Worm (Caenorhabditis elegans): Measurements from ENCODE around the gene gex-5.
A peak's percentile ranks its signal among the peaks of the same experiment; 100 is the strongest.

gex-5 gene

ce11 chrIII:4766842-4767241 lies 14.9 kb downstream of the gex-5 start:
- TF ChIP-seq pros-1 (tag; optimal IDR thresholded peaks at IDR 0.05): no peak
- TF ChIP-seq Y22D7AL.16 (tag; optimal IDR thresholded peaks at IDR 0.05): no peak
- no peak for TF ChIP-seq ceh-31 (tag; optimal IDR thresholded peaks at IDR 0.05)
- TF ChIP-seq tbx-7 (tag; optimal IDR thresholded peaks at IDR 0.05): no peak
- no peak for TF ChIP-seq ceh-9 (tag; optimal IDR thresholded peaks at IDR 0.05)
- TF ChIP-seq fax-1 (tag; optimal IDR thresholded peaks at IDR 0.05): no peak
- TF ChIP-seq nhr-11 (tag; optimal IDR thresholded peaks at IDR 0.05): no peak
- no peak for TF ChIP-seq odd-2 (tag; optimal IDR thresholded peaks at IDR 0.05)
- no peak for TF ChIP-seq elt-4 (tag; optimal IDR thresholded peaks at IDR 0.05)
- no peak for TF ChIP-seq sdc-2 (tag; optimal IDR thresholded peaks at IDR 0.05)
- TF ChIP-seq syd-9 (tag; optimal IDR thresholded peaks at IDR 0.05): no peak
- no peak for TF ChIP-seq nfya-1 (tag; optimal IDR thresholded peaks at IDR 0.05)
- no peak for TF ChIP-seq ceh-6 (GFP tag; optimal IDR thresholded peaks at IDR 0.05)
- no peak for TF ChIP-seq hlh-15 (tag; optimal IDR thresholded peaks at IDR 0.05)
- TF ChIP-seq fkh-10 (GFP tag; optimal IDR thresholded peaks at IDR 0.05): no peak

ce11 chrIII:4765474-4765873 lies 16.3 kb downstream of the gex-5 start, which contains the start of gene B0393.5:
B0393.5 (plus strand) TSS chrIII:4765774.
- TF ChIP-seq ceh-2 (tag; optimal IDR thresholded peaks at IDR 0.05): no peak
- TF ChIP-seq tbx-2 (tag; optimal IDR thresholded peaks at IDR 0.05): no peak
- TF ChIP-seq ets-4 (tag; optimal IDR thresholded peaks at IDR 0.05): no peak
- TF ChIP-seq ceh-18 (tag; optimal IDR thresholded peaks at IDR 0.05): no peak
- no peak for TF ChIP-seq ceh-45 (GFP tag; IDR thresholded peaks at IDR 0.05)

- TF ChIP-seq eyg-1 (tag; optimal IDR thresholded peaks at IDR 0.05) (no peak), ceh-34 (tag; optimal IDR thresholded peaks at IDR 0.05) (no peak), sdc-2 (tag; optimal IDR thresholded peaks at IDR 0.05) (no peak), fkh-6 (tag; optimal IDR thresholded peaks at IDR 0.05) (no peak)
These were observed 18.3 kb downstream of the gex-5 start, which contains the start of gene B0393.4 for ce11 chrIII:4763509-4763908. B0393.4 (minus strand) TSS chrIII:4763609.

- no peak for TF ChIP-seq ceh-31 (tag; optimal IDR thresholded peaks at IDR 0.05)
- TF ChIP-seq mec-3 (tag; optimal IDR thresholded peaks at IDR 0.05; ENCODE audit: borderline replicate concordance): peak; percentile 20
These were observed 18.9 kb downstream of the gex-5 start for ce11 chrIII:4762846-4763245.

- TF ChIP-seq ref-2 (tag; optimal IDR thresholded peaks at IDR 0.05): peak; percentile 86
- no peak for TF ChIP-seq zip-5 (tag; optimal IDR thresholded peaks at IDR 0.05)
- TF ChIP-seq odd-2 (tag; optimal IDR thresholded peaks at IDR 0.05): no peak
- no peak for TF ChIP-seq Y22D7AL.16 (tag; optimal IDR thresholded peaks at IDR 0.05)
- TF ChIP-seq dve-1 (tag; optimal IDR thresholded peaks at IDR 0.05): peak; percentile 89
- TF ChIP-seq K02D7.2 (tag; optimal IDR thresholded peaks at IDR 0.05): no peak
- TF ChIP-seq C38D4.7 (GFP tag; optimal IDR thresholded peaks at IDR 0.05): no peak
- peak; percentile 52 for TF ChIP-seq lin-11 (tag; optimal IDR thresholded peaks at IDR 0.05)
- peak; percentile 36 for TF ChIP-seq ama-1 (optimal IDR thresholded peaks at IDR 0.05)
- peak; percentile 32 for TF ChIP-seq ceh-24 (tag; optimal IDR thresholded peaks at IDR 0.05)
- TF ChIP-seq ceh-9 (tag; optimal IDR thresholded peaks at IDR 0.05): no peak
- TF ChIP-seq ceh-45 (GFP tag; IDR thresholded peaks at IDR 0.05): no peak
- peak; percentile 59 for TF ChIP-seq hlh-6 (tag; optimal IDR thresholded peaks at IDR 0.05)
- TF ChIP-seq ztf-16 (tag; optimal IDR thresholded peaks at IDR 0.05): peak; percentile 33
- peak; percentile 71 for TF ChIP-seq tbx-2 (tag; optimal IDR thresholded peaks at IDR 0.05)
- TF ChIP-seq F13H6.1 (tag; optimal IDR thresholded peaks at IDR 0.05): peak; percentile 53
- no peak for TF ChIP-seq pha-4 (tag; optimal IDR thresholded peaks at IDR 0.05)
- TF ChIP-seq nfya-1 (tag; optimal IDR thresholded peaks at IDR 0.05): peak; percentile 90
- TF ChIP-seq npax-4 (tag; optimal IDR thresholded peaks at IDR 0.05): no peak
- peak; percentile 9 for TF ChIP-seq pqm-1 (tag; optimal IDR thresholded peaks at IDR 0.05)
- TF ChIP-seq elt-2 (tag; optimal IDR thresholded peaks at IDR 0.05): peak; percentile 88
- peak; percentile 36 for TF ChIP-seq C08G9.2 (tag; optimal IDR thresholded peaks at IDR 0.05)
- TF ChIP-seq unc-42 (tag; optimal IDR thresholded peaks at IDR 0.05): peak; percentile 91
- peak; percentile 70 for TF ChIP-seq unc-3 (GFP tag; conservative IDR thresholded peaks at IDR 0.05)
- peak; percentile 49 for TF ChIP-seq unc-3 (tag; optimal IDR thresholded peaks at IDR 0.05)
- TF ChIP-seq ceh-18 (tag; optimal IDR thresholded peaks at IDR 0.05): peak; percentile 90
- peak; percentile 48 for TF ChIP-seq unc-55 (GFP tag; optimal IDR thresholded peaks at IDR 0.05)
- peak; percentile 76 for TF ChIP-seq unc-86 (tag; optimal IDR thresholded peaks at IDR 0.05)
- TF ChIP-seq sdc-2 (tag; optimal IDR thresholded peaks at IDR 0.05): peak; percentile 61
- no peak for TF ChIP-seq pax-1 (tag; optimal IDR thresholded peaks at IDR 0.05)
These were observed 24.8 kb downstream of the gex-5 start, which contains the start of gene fbxl-2 for ce11 chrIII:4756983-4757382. fbxl-2 (plus strand) TSS chrIII:4757260.

Measured in whole organism, late embryonic.